Fruit fly (Drosophila melanogaster) whole organism, prepupa: ENCODE data around the gene DCTN1-p150.

Experiments used
- CG15336 ChIP-seq: fragments of 200-800 bp; sonication (Bioruptor generic); IDR thresholded peaks from 2 replicates; pipeline ENCODE4 v1.3.6; 2022; ENCODE audit warnings: missing biosample characterization, missing genetic modification characterization
- CG32006 ChIP-seq: fragments of 200-800 bp; sonication (Bioruptor generic); optimal IDR thresholded peaks from 3 replicates; lab custom pipeline; 2017; ENCODE audit warnings: missing biosample characterization, mild to moderate bottlenecking, missing genetic modification characterization
- CG34406 ChIP-seq: fragments of 200-800 bp; sonication (Bioruptor generic); optimal IDR thresholded peaks from 3 replicates; lab custom pipeline; 2016; ENCODE audit warnings: missing biosample characterization, missing genetic modification characterization
- CG6276 ChIP-seq: fragments of 200-800 bp; sonication (Bioruptor generic); optimal IDR thresholded peaks from 2 replicates; lab custom pipeline; 2017; ENCODE audit warnings: missing biosample characterization, mild to moderate bottlenecking, missing genetic modification characterization
- CG7368 ChIP-seq: fragments of 200-800 bp; sonication (Bioruptor generic); optimal IDR thresholded peaks from 3 replicates; lab custom pipeline; 2016; ENCODE audit warnings: missing biosample characterization, missing genetic modification characterization
- CG8632 ChIP-seq: fragments of 200-800 bp; sonication (Bioruptor generic); optimal IDR thresholded peaks from 3 replicates; lab custom pipeline; 2016; ENCODE audit warnings: missing biosample characterization, missing genetic modification characterization
- Eip78C ChIP-seq: fragments of 200-800 bp; sonication (Bioruptor generic); peaks from one replicate; lab custom pipeline; 2016; ENCODE audit warnings: missing biosample characterization, missing genetic modification characterization
- Ets96B ChIP-seq: fragments of 200-800 bp; optimal IDR thresholded peaks from 2 replicates; lab custom pipeline; 2019; ENCODE audit warnings: missing biosample characterization, mild to moderate bottlenecking, missing genetic modification characterization, moderate library complexity
- Hr39 ChIP-seq: fragments of 200-800 bp; sonication (Bioruptor generic); optimal IDR thresholded peaks from 2 replicates; lab custom pipeline; 2016; ENCODE audit warnings: missing biosample characterization, missing genetic modification characterization
- OdsH ChIP-seq: fragments of 200-800 bp; sonication (Bioruptor generic); optimal IDR thresholded peaks from 3 replicates; lab custom pipeline; 2016; ENCODE audit warnings: missing biosample characterization, missing genetic modification characterization
- Sox15 ChIP-seq: fragments of 200-800 bp; sonication (Bioruptor generic); optimal IDR thresholded peaks from 3 replicates; lab custom pipeline; 2016; ENCODE audit warnings: missing biosample characterization, missing genetic modification characterization
- acj6 ChIP-seq: fragments of 200-800 bp; sonication (Bioruptor generic); optimal IDR thresholded peaks from 3 replicates; lab custom pipeline; 2016; ENCODE audit warnings: missing biosample characterization, missing genetic modification characterization
- dac ChIP-seq: fragments of 200-800 bp; sonication (Bioruptor generic); optimal IDR thresholded peaks from 2 replicates; lab custom pipeline; 2017; ENCODE audit warnings: missing biosample characterization, mild to moderate bottlenecking, missing genetic modification characterization
- eg ChIP-seq: fragments of 200-800 bp; sonication (Bioruptor generic); IDR thresholded peaks from 3 replicates; pipeline ENCODE4 v1.3.6; 2022; ENCODE audit warnings: missing biosample characterization, missing genetic modification characterization
- salr ChIP-seq, 2 experiments: fragments of 200-800 bp; sonication (Bioruptor generic); optimal IDR thresholded peaks; 3 replicates each; lab custom pipeline; 2016 to 2018; ENCODE audit warnings: missing biosample characterization in 2 of 2, missing genetic modification characterization in 2 of 2, mild to moderate bottlenecking in 1 of 2
- svp ChIP-seq: fragments of 200-800 bp; sonication (Bioruptor generic); peaks from one replicate; lab custom pipeline; 2016; ENCODE audit warnings: missing biosample characterization, missing genetic modification characterization

DCTN1-p150 gene

DNA sequence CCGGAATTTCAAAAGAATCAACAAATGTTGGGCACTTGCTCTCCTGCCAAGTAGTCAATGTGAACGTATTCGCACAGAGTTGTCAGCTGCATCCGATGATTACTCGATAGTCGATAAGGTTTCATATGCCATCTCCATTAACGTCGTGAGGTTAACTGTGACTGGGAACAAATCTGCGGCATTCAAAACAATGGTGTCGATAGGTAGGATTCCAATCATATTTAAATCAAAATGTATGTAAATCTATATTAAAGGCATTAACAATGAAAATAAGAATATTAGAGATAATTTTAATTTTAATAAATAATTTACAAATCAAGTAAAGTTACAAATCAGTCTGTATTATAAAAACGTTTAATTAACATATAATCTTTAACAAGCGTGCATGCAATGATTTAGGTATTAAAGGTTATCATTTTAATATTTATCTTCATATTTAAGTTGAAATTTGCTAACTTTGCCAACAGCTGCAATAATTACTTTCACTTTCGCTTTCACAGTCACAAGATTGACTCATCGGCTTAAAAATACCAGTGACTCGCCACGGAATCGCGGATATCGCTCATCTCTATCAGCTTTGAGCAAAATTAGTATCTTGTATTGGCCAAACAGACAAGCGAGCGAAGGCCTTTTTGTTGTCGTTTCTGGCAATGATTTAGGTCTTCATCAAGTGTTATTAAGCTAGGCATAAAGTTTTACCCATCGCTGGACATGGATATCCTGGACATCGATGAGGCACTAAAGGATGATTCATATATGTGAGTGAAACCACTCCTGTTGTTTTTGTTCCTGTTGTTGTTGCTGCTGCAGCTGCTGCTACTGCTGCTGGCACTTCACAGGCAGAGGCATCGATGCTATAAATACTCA lies 35.7 kb downstream of the DCTN1-p150 start, which contains the start of the genes Meics, Nxf3 and ssp2 (continued):
- TF ChIP-seq Sox15 (GFP tag; lab: Kevin White, UChicago) = no peak
- TF ChIP-seq acj6 (GFP tag; lab: Kevin White, UChicago) = peak; percentile 23
- no peak; the same call in 2 of the 3 replicates for TF ChIP-seq eg (GFP tag; lab: Robert Waterston, UW)
- TF ChIP-seq Ets96B (tag; lab: Kevin White, UChicago) = no peak
- TF ChIP-seq CG32006 = no peak
- TF ChIP-seq OdsH (GFP tag; lab: Kevin White, UChicago) = no peak

DNA sequence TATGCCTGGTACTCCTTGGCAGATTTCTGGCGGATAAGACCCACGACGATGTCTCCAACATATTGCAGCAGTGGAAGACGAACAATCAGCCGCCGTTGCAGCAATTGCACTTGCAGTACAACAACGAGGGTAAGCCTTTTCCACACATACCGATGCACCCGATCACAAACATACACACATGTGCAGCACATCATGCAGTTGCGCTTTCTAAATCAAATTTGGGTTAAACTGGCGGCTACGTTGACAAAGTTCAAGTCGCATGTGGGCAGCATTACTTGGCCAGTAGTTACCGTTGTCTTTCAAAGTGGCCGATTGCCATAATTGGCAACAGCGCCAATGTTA lies 36.3 kb downstream of the DCTN1-p150 start:
- no peak for TF ChIP-seq CG34406 (GFP tag; lab: Kevin White, UChicago)
- TF ChIP-seq Eip78C (GFP tag; lab: Kevin White, UChicago) = no peak
- TF ChIP-seq CG15336 (GFP tag; lab: Robert Waterston, UW) = 0 out of 2 replicates have a peak, but pooled peaks have one; percentile 5

DNA sequence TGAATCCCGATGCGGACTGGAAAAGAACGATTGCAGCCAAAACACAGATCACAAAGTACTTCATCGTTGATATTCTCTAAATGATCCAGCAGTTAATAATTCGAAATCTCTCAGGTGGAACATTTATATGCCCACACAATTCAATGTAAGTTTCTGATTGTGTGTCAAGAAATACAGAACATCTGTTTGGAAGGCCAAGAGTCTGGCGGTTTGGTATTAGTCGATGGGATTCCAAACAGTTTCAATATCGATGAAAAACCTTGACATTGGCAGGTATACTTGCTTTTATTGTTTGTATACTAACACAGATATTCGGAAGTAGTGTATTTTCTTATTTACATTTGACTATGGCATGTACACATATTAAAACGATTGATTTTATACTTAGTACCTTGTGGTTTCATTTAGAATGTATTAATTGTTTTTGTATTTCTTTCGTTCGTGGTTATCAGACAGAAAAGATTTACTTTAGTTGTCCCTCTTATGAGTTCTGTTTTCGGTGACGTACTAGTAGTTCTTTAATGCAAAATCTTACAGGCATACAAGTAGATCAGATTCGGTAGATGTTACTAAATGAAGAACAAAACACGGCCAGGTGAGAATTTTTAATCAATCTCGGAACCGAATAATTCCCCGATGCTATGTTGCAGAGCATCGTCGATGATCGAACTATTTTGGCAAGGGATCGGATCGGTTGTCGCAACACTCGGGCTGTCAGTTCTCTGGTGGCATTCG lies 44.4 kb downstream of the DCTN1-p150 start, which contains the start of the genes CG13738 and Hsc70-1:
Gene CG13738 (minus strand): TSS at position 101 of the 735 bp plus-strand sequence.
Gene Hsc70-1 (plus strand): TSS at position 685 of the 735 bp plus-strand sequence.
- no peak for TF ChIP-seq acj6 (GFP tag; lab: Kevin White, UChicago)
- no peak for TF ChIP-seq svp (GFP tag; lab: Kevin White, UChicago)
- TF ChIP-seq salr (GFP tag; optimal IDR thresholded peaks at IDR 0.05; lab: Kevin White, UChicago) = no peak

DNA sequence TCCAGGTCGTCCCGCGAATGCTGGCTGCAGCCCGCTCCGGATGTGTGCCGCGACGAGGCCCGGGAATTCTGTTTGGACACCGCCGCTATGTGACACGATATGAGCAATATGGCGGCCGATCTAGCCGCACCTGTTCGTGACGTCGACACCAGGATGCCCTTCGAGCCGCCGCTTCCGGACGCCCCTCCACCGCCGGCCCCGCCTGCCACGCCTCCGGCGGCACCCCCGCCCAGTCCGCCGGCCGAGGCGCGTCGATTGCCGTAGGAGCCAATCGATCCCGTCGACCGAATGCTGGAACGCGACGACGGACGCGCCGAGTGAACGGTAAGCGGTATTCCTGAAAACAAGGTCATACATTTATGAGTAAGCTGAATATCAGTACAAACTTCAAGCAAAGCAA lies 53.3 kb downstream of the DCTN1-p150 start:
- no peak for TF ChIP-seq CG6276
- TF ChIP-seq CG7368 (GFP tag; lab: Kevin White, UChicago) = no peak
- no peak for TF ChIP-seq Hr39 (GFP tag; lab: Kevin White, UChicago)
- no peak for TF ChIP-seq CG8632 (GFP tag; lab: Kevin White, UChicago)
- no peak for TF ChIP-seq Ets96B (tag; lab: Kevin White, UChicago)
- no peak for TF ChIP-seq dac
